Fruit fly (Drosophila melanogaster) whole organism, adult: ENCODE data around the gene CG34034.

Source experiments
- CG11617 ChIP-seq: fragments of 200-800 bp; sonication (Bioruptor generic); optimal IDR thresholded peaks from 2 replicates; lab custom pipeline; 2017; ENCODE audit warnings: mild to moderate bottlenecking, missing biosample characterization, missing genetic modification reagents, missing genetic modification characterization
- CG12768 ChIP-seq: fragments of 200-800 bp; sonication (Bioruptor generic); optimal IDR thresholded peaks from 2 replicates; lab custom pipeline; 2017; ENCODE audit warnings: missing biosample characterization, missing genetic modification characterization, mild to moderate bottlenecking, moderate library complexity, missing genetic modification reagents
- CG14711 ChIP-seq: fragments of 200-800 bp; sonication (Bioruptor generic); optimal IDR thresholded peaks from 2 replicates; lab custom pipeline; 2018; ENCODE audit warnings: missing biosample characterization, mild to moderate bottlenecking, missing genetic modification characterization, moderate library complexity
- CG1620 ChIP-seq: fragments of 200-800 bp; sonication (Bioruptor generic); optimal IDR thresholded peaks from 2 replicates; lab custom pipeline; 2016; ENCODE audit warnings: missing biosample characterization, missing genetic modification characterization
- CG33017 ChIP-seq: fragments of 200-800 bp; sonication (Bioruptor generic); optimal IDR thresholded peaks from 2 replicates; lab custom pipeline; 2018; ENCODE audit warnings: missing biosample characterization, mild to moderate bottlenecking, missing genetic modification characterization, moderate library complexity
- CG5204 ChIP-seq: fragments of 200-800 bp; sonication (Bioruptor generic); optimal IDR thresholded peaks from 2 replicates; lab custom pipeline; 2016; ENCODE audit warnings: missing biosample characterization, missing genetic modification characterization
- CG7045 ChIP-seq: fragments of 200-800 bp; sonication (Bioruptor generic); optimal IDR thresholded peaks from 2 replicates; lab custom pipeline; 2017; ENCODE audit warnings: missing biosample characterization, mild to moderate bottlenecking, missing genetic modification characterization
- CG7101 ChIP-seq: fragments of 200-800 bp; sonication (Bioruptor generic); optimal IDR thresholded peaks from 2 replicates; lab custom pipeline; 2018; ENCODE audit warnings: missing biosample characterization, mild to moderate bottlenecking, missing genetic modification characterization, moderate library complexity
- Clk ChIP-seq: fragments of 200-800 bp; sonication (Bioruptor generic); optimal IDR thresholded peaks from 2 replicates; lab custom pipeline; 2017; ENCODE audit warnings: missing biosample characterization, missing genetic modification characterization
- Crg-1 ChIP-seq: fragments of 200-800 bp; sonication (Bioruptor generic); optimal IDR thresholded peaks from 2 replicates; lab custom pipeline; 2016; ENCODE audit warnings: missing biosample characterization, missing genetic modification characterization
- Hr96 ChIP-seq: fragments of 200-800 bp; sonication (Bioruptor generic); optimal IDR thresholded peaks from 2 replicates; lab custom pipeline; 2016; ENCODE audit warnings: missing biosample characterization, missing genetic modification characterization
- Mnt ChIP-seq: fragments of 200-800 bp; sonication (Bioruptor generic); optimal IDR thresholded peaks from 2 replicates; lab custom pipeline; 2016; ENCODE audit warnings: missing biosample characterization, mild to moderate bottlenecking, missing genetic modification characterization
- bab1 ChIP-seq: fragments of 200-800 bp; sonication (Bioruptor generic); optimal IDR thresholded peaks from 3 replicates; lab custom pipeline; 2019; ENCODE audit warnings: missing biosample characterization, mild to moderate bottlenecking, missing genetic modification characterization, moderate library complexity
- cic ChIP-seq: fragments of 200-800 bp; sonication (Bioruptor generic); optimal IDR thresholded peaks from 2 replicates; lab custom pipeline; 2017; ENCODE audit warnings: missing biosample characterization, mild to moderate bottlenecking, missing genetic modification characterization, moderate library complexity
- cnc ChIP-seq, 2 experiments: fragments of >200 bp; optimal IDR thresholded peaks; 2 replicates each; lab custom pipeline; 2017
- kay ChIP-seq: fragments of 200-800 bp; sonication (Bioruptor generic); peaks from one replicate; lab custom pipeline; 2016; ENCODE audit warnings: missing biosample characterization, missing genetic modification characterization, borderline replicate concordance
- ovo ChIP-seq: fragments of 200-800 bp; sonication (Bioruptor generic); optimal IDR thresholded peaks from 2 replicates; lab custom pipeline; 2016; ENCODE audit warnings: missing biosample characterization, missing genetic modification characterization
- pad ChIP-seq: fragments of 200-800 bp; sonication (Bioruptor generic); optimal IDR thresholded peaks from 3 replicates; lab custom pipeline; 2017; ENCODE audit warnings: missing biosample characterization, missing genetic modification characterization, mild to moderate bottlenecking, moderate library complexity, missing genetic modification reagents
- tj ChIP-seq: fragments of 200-800 bp; sonication (Bioruptor generic); optimal IDR thresholded peaks from 3 replicates; lab custom pipeline; 2017; ENCODE audit warnings: missing biosample characterization, mild to moderate bottlenecking, missing genetic modification characterization, moderate library complexity
- toe ChIP-seq: fragments of 200-800 bp; sonication (Bioruptor generic); optimal IDR thresholded peaks from 2 replicates; lab custom pipeline; 2016; ENCODE audit warnings: missing biosample characterization, missing genetic modification characterization

Gene CG34034

DNA sequence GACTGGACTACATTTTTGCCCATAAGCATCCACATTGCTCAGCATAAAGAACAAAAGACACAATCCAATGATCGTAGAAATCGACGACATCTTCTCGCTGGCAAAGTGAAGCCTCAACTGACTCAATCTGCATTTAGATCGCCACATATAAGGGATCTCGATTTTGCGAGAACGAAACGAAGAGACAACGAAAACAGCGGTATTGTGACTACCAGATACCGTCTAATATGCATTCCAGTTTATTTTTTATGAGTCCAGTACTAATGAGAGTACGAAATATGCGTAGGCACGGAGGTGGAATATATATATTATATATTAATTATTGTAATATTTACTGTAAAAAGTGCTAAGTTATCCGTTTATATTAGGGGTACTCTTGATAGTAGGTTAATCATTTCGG, at the start of gene CG34034:
Gene CG34034 (minus strand): TSS at position 101 of the 400 bp plus-strand sequence.
- no peak for TF ChIP-seq CG33017
- TF ChIP-seq Clk (GFP tag; lab: Kevin White, UChicago): no peak
- no peak for TF ChIP-seq ovo (GFP tag; lab: Kevin White, UChicago)
- no peak for TF ChIP-seq toe (GFP tag; lab: Kevin White, UChicago)
- TF ChIP-seq cic (GFP tag; lab: Kevin White, UChicago): no peak
- no peak for TF ChIP-seq CG11617
- no peak for TF ChIP-seq tj (GFP tag; lab: Kevin White, UChicago)
- no peak for TF ChIP-seq Crg-1 (GFP tag; lab: Kevin White, UChicago)
- no peak for TF ChIP-seq Mnt (GFP tag; lab: Kevin White, UChicago)
- no peak for TF ChIP-seq cnc (optimal IDR thresholded peaks at IDR 0.05; lab: Kevin White, UChicago)
- TF ChIP-seq Hr96 (GFP tag; lab: Kevin White, UChicago): no peak
- TF ChIP-seq pad (GFP tag; lab: Kevin White, UChicago): no peak
- TF ChIP-seq CG5204 (GFP tag; lab: Kevin White, UChicago): no peak
- no peak for TF ChIP-seq CG12768 (GFP tag; lab: Kevin White, UChicago)
- TF ChIP-seq CG1620: no peak
- TF ChIP-seq kay (GFP tag; lab: Kevin White, UChicago): no peak
- TF ChIP-seq bab1 (GFP tag; lab: Kevin White, UChicago): no peak
- TF ChIP-seq CG7101 (tag; lab: Kevin White, UChicago): no peak
- no peak for TF ChIP-seq CG7045 (GFP tag; lab: Kevin White, UChicago)

DNA sequence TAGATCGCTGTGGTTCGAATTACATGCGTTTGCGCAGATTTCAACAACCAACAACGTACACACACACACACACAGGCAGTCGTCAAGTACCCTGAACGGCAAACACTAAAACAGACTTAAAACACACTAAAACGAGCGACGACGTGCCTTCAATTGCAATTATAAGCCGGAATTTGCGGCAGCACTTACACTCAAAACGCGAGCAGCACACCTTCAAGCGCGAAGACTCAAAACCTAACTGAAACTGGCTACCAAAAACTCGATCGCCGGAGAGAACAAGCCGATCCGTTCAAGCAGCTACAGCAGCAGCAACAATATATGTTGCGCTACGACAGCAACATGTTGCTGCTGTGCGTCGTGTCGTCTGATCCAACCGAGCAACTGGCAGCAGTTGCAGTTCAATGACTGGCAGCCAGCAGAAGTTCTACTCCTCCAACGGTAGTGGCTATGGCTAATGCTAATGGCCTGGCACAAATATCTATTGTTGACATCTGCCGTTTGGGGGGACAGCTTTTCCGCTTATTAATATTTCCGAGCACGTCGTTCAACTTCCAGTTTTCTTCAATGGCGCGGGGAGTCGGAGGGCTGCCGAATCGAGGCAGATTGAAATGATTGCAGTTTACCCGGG, 43.5 kb upstream of the CG34034 start, which contains the start of gene tsl:
Gene tsl (minus strand): TSS at position 242 of the 628 bp plus-strand sequence.
- TF ChIP-seq CG7045 (GFP tag; lab: Kevin White, UChicago) (no peak), cic (GFP tag; lab: Kevin White, UChicago) (peak; percentile 23)

DNA sequence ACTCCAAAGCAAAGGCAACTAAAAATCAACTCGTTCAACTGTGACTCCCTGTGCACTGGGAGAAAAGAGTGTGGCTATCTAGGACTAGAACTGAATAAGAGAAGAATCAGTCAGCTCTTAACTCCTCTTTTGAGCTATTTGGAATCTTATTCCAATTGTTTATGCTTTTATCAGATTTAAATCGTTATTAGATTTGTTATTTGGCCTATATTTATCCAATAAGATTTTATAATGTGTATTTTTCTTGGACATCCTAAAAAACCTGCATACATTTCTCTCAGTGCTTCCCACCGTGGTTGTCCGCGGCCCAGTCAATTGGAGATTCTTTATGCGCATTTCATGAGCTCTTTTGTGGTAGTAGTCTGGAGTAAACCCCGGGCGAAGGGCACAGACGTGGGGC, 42.5 kb upstream of the CG34034 start:
- no peak for TF ChIP-seq CG11617
- no peak for TF ChIP-seq pad (GFP tag; lab: Kevin White, UChicago)
- TF ChIP-seq Clk (GFP tag; lab: Kevin White, UChicago): no peak
- no peak for TF ChIP-seq CG7045 (GFP tag; lab: Kevin White, UChicago)
- TF ChIP-seq CG33017: no peak
- TF ChIP-seq Mnt (GFP tag; lab: Kevin White, UChicago): no peak
- no peak for TF ChIP-seq CG5204 (GFP tag; lab: Kevin White, UChicago)
- TF ChIP-seq Hr96 (GFP tag; lab: Kevin White, UChicago): no peak
- TF ChIP-seq bab1 (GFP tag; lab: Kevin White, UChicago): no peak
- no peak for TF ChIP-seq cnc (optimal IDR thresholded peaks at IDR 0.05; lab: Kevin White, UChicago)
- TF ChIP-seq CG7101 (tag; lab: Kevin White, UChicago): no peak
- no peak for TF ChIP-seq Crg-1 (GFP tag; lab: Kevin White, UChicago)
- no peak for TF ChIP-seq toe (GFP tag; lab: Kevin White, UChicago)
- no peak for TF ChIP-seq cic (GFP tag; lab: Kevin White, UChicago)
- TF ChIP-seq tj (GFP tag; lab: Kevin White, UChicago): no peak
- TF ChIP-seq ovo (GFP tag; lab: Kevin White, UChicago): no peak
- TF ChIP-seq CG1620: no peak
- no peak for TF ChIP-seq CG14711 (tag; lab: Kevin White, UChicago)

DNA sequence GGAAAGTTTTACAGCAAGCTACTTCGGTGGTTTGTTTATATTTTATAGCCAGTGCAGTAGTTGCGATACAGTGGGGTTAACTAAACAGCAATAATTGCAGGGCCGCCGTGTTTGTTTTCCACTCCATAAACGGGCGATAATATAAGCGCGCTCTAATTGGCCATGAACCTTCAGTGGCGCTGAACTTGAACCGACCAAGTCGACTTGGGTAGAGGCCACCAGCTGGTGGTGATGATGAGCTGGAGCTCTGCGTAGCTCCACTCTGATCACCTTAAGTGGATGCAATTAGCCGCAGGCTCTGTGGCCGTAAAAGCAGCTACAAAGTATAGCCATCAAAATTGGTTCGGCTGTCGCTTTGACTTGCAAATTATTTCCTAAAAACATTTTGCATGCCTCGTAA, 41.2 kb upstream of the CG34034 start:
- TF ChIP-seq CG12768 (GFP tag; lab: Kevin White, UChicago) (peak; percentile 14), tj (GFP tag; lab: Kevin White, UChicago) (no peak), Hr96 (GFP tag; lab: Kevin White, UChicago) (no peak), CG5204 (GFP tag; lab: Kevin White, UChicago) (no peak), cnc (optimal IDR thresholded peaks at IDR 0.05; lab: Kevin White, UChicago) (no peak), CG14711 (tag; lab: Kevin White, UChicago) (no peak)

DNA sequence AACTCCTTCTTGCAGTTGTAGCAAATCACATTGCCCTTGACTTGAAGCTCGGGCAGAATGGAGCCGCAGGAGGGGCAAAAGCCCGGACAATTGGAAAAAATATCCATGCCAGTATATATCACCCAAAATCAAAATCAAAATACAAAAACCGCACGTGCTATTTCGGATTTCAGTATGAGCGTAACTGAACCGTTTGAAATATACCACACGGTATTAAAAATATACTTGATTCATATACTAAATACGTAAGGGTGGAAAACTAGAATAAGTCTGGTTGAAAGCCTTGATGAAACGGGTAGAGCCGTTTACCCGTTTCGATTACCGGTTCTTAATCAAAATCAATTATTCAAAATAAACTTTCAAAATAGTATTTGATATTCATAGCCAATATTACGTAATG, 38.8 kb upstream of the CG34034 start, which contains the start of gene Polr1H:
Gene Polr1H (minus strand): TSS at position 188 of the 400 bp plus-strand sequence.
- TF ChIP-seq CG11617 (no peak), Mnt (GFP tag; lab: Kevin White, UChicago) (peak; percentile 97), CG1620 (no peak), cnc (optimal IDR thresholded peaks at IDR 0.05; lab: Kevin White, UChicago) (no peak), kay (GFP tag; lab: Kevin White, UChicago) (peak; percentile 10), CG7045 (GFP tag; lab: Kevin White, UChicago) (no peak), bab1 (GFP tag; lab: Kevin White, UChicago) (peak; percentile 44)

DNA sequence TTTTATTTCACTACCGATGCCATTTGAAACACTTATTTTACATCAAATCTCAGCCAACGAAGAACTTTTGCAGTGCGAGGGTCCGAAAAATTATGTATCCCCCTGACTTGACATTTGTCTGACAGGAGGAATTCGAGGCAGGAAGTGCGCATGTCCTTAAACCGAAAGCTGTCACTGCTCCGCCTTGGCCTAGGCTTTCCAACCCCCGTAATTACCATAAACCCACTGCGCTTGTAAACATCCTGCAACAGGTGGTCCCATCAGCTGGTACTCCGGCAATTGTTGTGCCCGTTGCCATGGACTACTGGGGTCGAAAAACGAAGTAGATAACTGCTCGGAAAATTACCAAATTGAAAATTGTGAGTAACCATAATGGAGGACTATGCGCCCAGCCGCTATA, 36.9 kb upstream of the CG34034 start, which contains the start of the genes GABA-B-R2 and CG6800:
Gene GABA-B-R2 (minus strand): TSS at position 75 of the 400 bp plus-strand sequence.
Gene CG6800 (plus strand): TSS at position 373 of the 400 bp plus-strand sequence.
- no peak for TF ChIP-seq ovo (GFP tag; lab: Kevin White, UChicago)
- TF ChIP-seq bab1 (GFP tag; lab: Kevin White, UChicago): no peak
- TF ChIP-seq Crg-1 (GFP tag; lab: Kevin White, UChicago): no peak
- no peak for TF ChIP-seq Clk (GFP tag; lab: Kevin White, UChicago)
- no peak for TF ChIP-seq cnc (optimal IDR thresholded peaks at IDR 0.05; lab: Kevin White, UChicago)
- TF ChIP-seq CG11617: no peak
- no peak for TF ChIP-seq CG1620
- TF ChIP-seq toe (GFP tag; lab: Kevin White, UChicago): no peak
- no peak for TF ChIP-seq pad (GFP tag; lab: Kevin White, UChicago)
- TF ChIP-seq Hr96 (GFP tag; lab: Kevin White, UChicago): no peak
- TF ChIP-seq cic (GFP tag; lab: Kevin White, UChicago): no peak
- TF ChIP-seq Mnt (GFP tag; lab: Kevin White, UChicago): no peak
